Worm (Caenorhabditis elegans): ENCODE measurements around the gene F55C5.17.
A peak's percentile ranks its signal among the peaks of the same experiment; 100 is the strongest.

Gene F55C5.17

DNA sequence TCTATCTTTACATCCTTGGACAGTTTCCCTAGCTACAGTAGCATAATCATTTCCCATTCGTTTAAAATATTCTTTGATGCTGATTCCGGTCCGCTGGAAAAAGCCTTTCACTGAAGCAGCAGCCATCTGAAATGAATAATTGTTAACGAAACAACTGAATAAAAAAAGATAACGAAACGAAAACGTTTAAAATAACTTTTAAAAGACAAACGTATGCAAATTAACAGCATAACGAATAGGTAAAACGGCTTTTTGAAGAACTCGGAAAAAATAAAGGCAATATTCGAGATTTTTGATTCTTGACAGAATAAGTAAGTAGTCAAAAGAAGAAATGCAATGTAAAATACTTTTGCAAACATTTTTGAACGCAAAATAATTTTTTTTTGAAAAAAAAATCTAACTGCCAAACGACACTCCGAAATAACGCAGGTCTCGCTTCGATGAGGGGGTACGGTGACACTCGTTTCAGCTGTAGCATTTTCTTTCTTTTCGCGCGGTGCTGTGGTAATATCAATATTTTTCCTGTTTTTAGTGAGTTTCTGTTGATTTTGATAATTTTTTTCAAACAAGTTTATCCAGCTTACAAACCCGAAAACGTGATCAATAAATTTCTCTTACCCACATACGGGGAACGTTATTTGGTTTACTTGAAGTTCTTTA, 15.7 kb downstream of the F55C5.17 start, which contains the start of the genes R04F11.5 and R04F11.2 (continued):
- TF ChIP-seq alr-1 (tag; optimal IDR thresholded peaks at IDR 0.05; ENCODE audit: borderline replicate concordance) (no peak), lsy-2 (tag; optimal IDR thresholded peaks at IDR 0.05) (peak; percentile 99), F16B12.6 (tag; optimal IDR thresholded peaks at IDR 0.05) (peak; percentile 49), sox-4 (tag; optimal IDR thresholded peaks at IDR 0.05) (no peak), unc-98 (GFP tag; IDR thresholded peaks at IDR 0.05) (no peak), mab-9 (GFP tag; IDR thresholded peaks at IDR 0.05) (no peak), lin-14 (GFP tag; optimal IDR thresholded peaks at IDR 0.05) (peak; percentile 77), ceh-8 (GFP tag; optimal IDR thresholded peaks at IDR 0.05) (no peak), fos-1 (tag; optimal IDR thresholded peaks at IDR 0.05) (peak; percentile 71), nhr-11 (tag; optimal IDR thresholded peaks at IDR 0.05) (peak; percentile 34), zag-1 (tag; optimal IDR thresholded peaks at IDR 0.05) (no peak), nhr-12 (tag; optimal IDR thresholded peaks at IDR 0.05) (no peak), dpl-1 (GFP tag; optimal IDR thresholded peaks at IDR 0.05) (peak; percentile 80 to 88 (median 82)), fkh-10 (GFP tag; optimal IDR thresholded peaks at IDR 0.05) (no peak), irx-1 (tag; optimal IDR thresholded peaks at IDR 0.05) (peak; percentile 49), sptf-1 (tag; optimal IDR thresholded peaks at IDR 0.05) (no peak), blmp-1 (tag; optimal IDR thresholded peaks at IDR 0.05) (peak; percentile 78), aly-2 (tag; optimal IDR thresholded peaks at IDR 0.05) (peak; percentile 19), snpc-4 (tag; optimal IDR thresholded peaks at IDR 0.05) (peak; percentile 74), efl-1 (optimal IDR thresholded peaks at IDR 0.05) (peak; percentile 84 to 88), efl-1 (GFP tag; optimal IDR thresholded peaks at IDR 0.05 in 1 of 2) (peak; percentile 85 to 98), pax-3 (tag; optimal IDR thresholded peaks at IDR 0.05) (peak; percentile 34), swsn-7 (tag; optimal IDR thresholded peaks at IDR 0.05) (peak; percentile 71), unc-86 (tag; optimal IDR thresholded peaks at IDR 0.05) (peak; percentile 50), lir-3 (tag; optimal IDR thresholded peaks at IDR 0.05; ENCODE audit: poor library complexity) (no peak), unc-30 (tag; optimal IDR thresholded peaks at IDR 0.05) (no peak), aha-1 (tag; optimal IDR thresholded peaks at IDR 0.05) (no peak), elt-3 (tag; optimal IDR thresholded peaks at IDR 0.05) (peak in 3 of 6 experiments; percentile 45 to 91 (median 65)), pqm-1 (tag; optimal IDR thresholded peaks at IDR 0.05) (no peak), Y116A8C.19 (tag; optimal IDR thresholded peaks at IDR 0.05; ENCODE audit: borderline replicate concordance) (no peak), nhr-237 (tag; optimal IDR thresholded peaks at IDR 0.05) (peak; percentile 31), fkh-4 (tag; optimal IDR thresholded peaks at IDR 0.05; ENCODE audit: borderline replicate concordance) (no peak), egl-13 (tag; optimal IDR thresholded peaks at IDR 0.05) (peak; percentile 46), lin-35 (GFP tag; optimal IDR thresholded peaks at IDR 0.05) (peak; percentile 84 to 91), nhr-28 (tag; optimal IDR thresholded peaks at IDR 0.05) (no peak), isw-1 (GFP tag; IDR thresholded peaks at IDR 0.05) (peak; percentile 67), ceh-63 (GFP tag; optimal IDR thresholded peaks at IDR 0.05) (no peak), nhr-19 (GFP tag; conservative IDR thresholded peaks at IDR 0.05) (peak; percentile 72), efl-3 (GFP tag; optimal IDR thresholded peaks at IDR 0.05) (no peak), lin-39 (tag; optimal IDR thresholded peaks at IDR 0.05) (peak; percentile 59), sup-37 (GFP tag; optimal IDR thresholded peaks at IDR 0.05) (no peak), nhr-47 (tag; optimal IDR thresholded peaks at IDR 0.05) (peak; percentile 77), mef-2 (tag; optimal IDR thresholded peaks at IDR 0.05) (no peak), nhr-77 (tag; optimal IDR thresholded peaks at IDR 0.05) (peak; percentile 57), lin-15B (tag; optimal IDR thresholded peaks at IDR 0.05) (peak; percentile 80), ztf-11 (tag; optimal IDR thresholded peaks at IDR 0.05) (no peak), lin-13 (GFP tag; optimal IDR thresholded peaks at IDR 0.05) (peak; percentile 56), unc-130 (tag; optimal IDR thresholded peaks at IDR 0.05) (peak; percentile 82), dsc-1 (tag; optimal IDR thresholded peaks at IDR 0.05) (peak; percentile 49), nhr-71 (tag; optimal IDR thresholded peaks at IDR 0.05) (peak; percentile 84), pag-3 (tag; optimal IDR thresholded peaks at IDR 0.05; ENCODE audit: borderline replicate concordance, insufficient read depth) (no peak), rnt-1 (tag; optimal IDR thresholded peaks at IDR 0.05) (peak; percentile 68)
